Worm (Caenorhabditis elegans): ENCODE measurements around the gene K09F6.11.

DNA sequence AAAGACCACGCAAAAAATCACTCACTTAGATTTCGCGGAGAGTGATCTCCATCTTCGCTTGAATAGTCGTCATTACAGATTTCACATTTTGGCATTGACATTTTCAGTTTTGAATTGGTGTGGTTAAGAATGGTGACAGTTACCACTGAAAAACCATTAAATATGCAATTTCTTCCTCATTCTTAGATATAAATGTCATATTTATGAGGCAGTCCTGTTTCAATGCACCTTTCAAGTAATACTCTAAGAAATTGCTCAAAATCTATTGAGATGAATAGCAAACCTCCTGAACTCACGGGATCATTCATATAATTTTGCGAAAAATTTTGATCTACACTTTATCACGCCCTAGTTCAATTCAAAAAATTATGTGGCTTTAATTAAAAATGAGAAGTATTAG lies 12.1 kb downstream of the K09F6.11 start, which contains the start of gene K09F6.7:
- TF ChIP-seq mls-2 (tag; optimal IDR thresholded peaks at IDR 0.05) (no peak), nhr-28 (tag; optimal IDR thresholded peaks at IDR 0.05) (no peak), mab-5 (tag; optimal IDR thresholded peaks at IDR 0.05) (no peak), elt-1 (tag; optimal IDR thresholded peaks at IDR 0.05; ENCODE audit: borderline replicate concordance, insufficient read depth) (no peak), nhr-76 (tag; optimal IDR thresholded peaks at IDR 0.05) (no peak), sptf-1 (tag; optimal IDR thresholded peaks at IDR 0.05) (no peak), ceh-83 (GFP tag; optimal IDR thresholded peaks at IDR 0.05) (no peak), unc-62 (GFP tag; optimal IDR thresholded peaks at IDR 0.05) (no peak)

Measured in whole organism, mixed stage, embryonic.